Worm (Caenorhabditis elegans): ENCODE results near the gene rimb-1.

DNA sequence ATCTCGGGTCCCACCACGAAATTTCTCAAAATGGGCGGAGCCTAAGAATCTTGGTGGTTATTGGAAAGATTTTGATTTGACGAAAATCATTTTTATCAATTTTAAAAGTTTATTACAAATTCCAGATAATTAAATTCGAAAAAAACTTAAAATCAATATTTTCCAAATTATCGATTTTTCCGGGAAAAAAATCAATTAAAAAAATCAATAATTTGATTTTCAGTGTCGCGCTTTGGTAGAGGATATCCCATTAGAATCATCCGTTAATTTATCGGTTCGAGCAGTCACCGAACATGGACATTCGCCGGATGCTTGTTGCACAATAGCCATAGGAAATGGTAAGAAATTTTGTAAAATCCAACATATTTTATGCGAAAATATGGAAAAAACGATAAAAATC lies 5.3 kb downstream of the rimb-1 start:
- no peak for TF ChIP-seq zip-8 (tag; optimal IDR thresholded peaks at IDR 0.05)
- no peak for TF ChIP-seq sem-2 (GFP tag; optimal IDR thresholded peaks at IDR 0.05)
- no peak for TF ChIP-seq nhr-237 (tag; optimal IDR thresholded peaks at IDR 0.05)
- TF ChIP-seq unc-39 (tag; optimal IDR thresholded peaks at IDR 0.05), result no peak
- TF ChIP-seq ztf-11 (tag; optimal IDR thresholded peaks at IDR 0.05), result no peak
- no peak for TF ChIP-seq mep-1 (tag; optimal IDR thresholded peaks at IDR 0.05)
- no peak for TF ChIP-seq flh-1 (GFP tag; optimal IDR thresholded peaks at IDR 0.05)
- TF ChIP-seq lin-32 (GFP tag; optimal IDR thresholded peaks at IDR 0.05), result no peak
- no peak for TF ChIP-seq lin-13 (tag; optimal IDR thresholded peaks at IDR 0.05)
